Worm (Caenorhabditis elegans): ENCODE measurements around the gene rec-8.

- TF ChIP-seq ces-1 (GFP tag; optimal IDR thresholded peaks at IDR 0.05) (no peak), unc-39 (tag; optimal IDR thresholded peaks at IDR 0.05) (no peak), ztf-11 (tag; optimal IDR thresholded peaks at IDR 0.05) (no peak), snpc-4 (tag; optimal IDR thresholded peaks at IDR 0.05) (no peak), unc-62 (GFP tag; optimal IDR thresholded peaks at IDR 0.05) (no peak), elt-3 (tag; optimal IDR thresholded peaks at IDR 0.05) (no peak), elt-1 (tag; optimal IDR thresholded peaks at IDR 0.05; ENCODE audit: borderline replicate concordance, insufficient read depth) (no peak), lsy-2 (tag; optimal IDR thresholded peaks at IDR 0.05) (no peak), nhr-237 (tag; optimal IDR thresholded peaks at IDR 0.05) (no peak), pha-4 (tag; optimal IDR thresholded peaks at IDR 0.05) (no peak), nhr-2 (tag; optimal IDR thresholded peaks at IDR 0.05) (no peak), sem-2 (GFP tag; optimal IDR thresholded peaks at IDR 0.05) (no peak), ham-2 (GFP tag; optimal IDR thresholded peaks at IDR 0.05) (no peak), mep-1 (tag; optimal IDR thresholded peaks at IDR 0.05) (no peak)
These were observed 52.9 kb downstream of the rec-8 start, which contains the start of gene kdp-1 for ce11 chrIV:13300109-13300508.
